Worm (Caenorhabditis elegans): ENCODE results near the gene haf-1.
A peak's percentile ranks its signal among the peaks of the same experiment; 100 is the strongest.

Gene haf-1

DNA sequence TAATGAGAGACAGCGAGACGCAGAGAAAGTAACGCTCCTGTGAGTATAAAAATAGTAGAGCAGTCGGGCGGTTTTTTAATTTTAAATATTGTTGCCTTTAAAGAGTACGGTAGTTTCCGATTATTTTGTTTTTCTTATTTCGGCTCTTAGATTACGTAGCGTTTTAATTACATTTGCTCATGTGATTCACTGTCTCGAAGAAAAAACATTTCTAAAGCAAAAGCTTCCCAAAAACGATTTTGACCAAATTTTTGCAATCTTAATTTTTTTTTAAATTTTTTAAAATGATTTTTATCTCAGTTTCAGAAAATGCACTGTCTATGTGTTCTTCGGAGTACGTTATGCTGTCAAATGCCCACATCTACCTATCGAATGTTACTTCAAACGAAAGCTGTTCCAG lies at the start of gene haf-1:
TSS of gene haf-1 (plus strand) at position 301 of the 400 bp plus-strand sequence.
- no peak for TF ChIP-seq ceh-82 (tag; optimal IDR thresholded peaks at IDR 0.05)
- no peak for TF ChIP-seq eor-1 (tag; optimal IDR thresholded peaks at IDR 0.05)
- TF ChIP-seq egl-27 (tag; optimal IDR thresholded peaks at IDR 0.05): no peak
- TF ChIP-seq nhr-76 (tag; optimal IDR thresholded peaks at IDR 0.05): no peak
- peak; percentile 43 for TF ChIP-seq pha-4 (tag; optimal IDR thresholded peaks at IDR 0.05)
- no peak for TF ChIP-seq nhr-11 (tag; optimal IDR thresholded peaks at IDR 0.05)
- no peak for TF ChIP-seq nhr-25 (tag; optimal IDR thresholded peaks at IDR 0.05)
- TF ChIP-seq pqm-1 (tag; optimal IDR thresholded peaks at IDR 0.05): peak; percentile 45
- TF ChIP-seq fkh-2 (tag; optimal IDR thresholded peaks at IDR 0.05): no peak
- no peak for TF ChIP-seq fos-1 (tag; optimal IDR thresholded peaks at IDR 0.05)
- no peak for TF ChIP-seq hmg-11 (tag; optimal IDR thresholded peaks at IDR 0.05)
- TF ChIP-seq ztf-11 (tag; optimal IDR thresholded peaks at IDR 0.05): no peak

- peak; percentile 36 for TF ChIP-seq hmg-11 (tag; optimal IDR thresholded peaks at IDR 0.05)
- no peak for TF ChIP-seq ceh-82 (tag; optimal IDR thresholded peaks at IDR 0.05)
- no peak for TF ChIP-seq unc-62 (GFP tag; optimal IDR thresholded peaks at IDR 0.05)
- TF ChIP-seq sea-2 (GFP tag; optimal IDR thresholded peaks at IDR 0.05): peak; percentile 4
- no peak for TF ChIP-seq ceh-9 (tag; optimal IDR thresholded peaks at IDR 0.05)
- peak; percentile 13 for TF ChIP-seq elt-2 (tag; optimal IDR thresholded peaks at IDR 0.05)
- TF ChIP-seq tbx-2 (tag; optimal IDR thresholded peaks at IDR 0.05): no peak
- no peak for TF ChIP-seq lin-39 (tag; optimal IDR thresholded peaks at IDR 0.05)
- TF ChIP-seq unc-39 (tag; optimal IDR thresholded peaks at IDR 0.05): no peak
- TF ChIP-seq zag-1 (tag; optimal IDR thresholded peaks at IDR 0.05): no peak
- TF ChIP-seq elt-1 (tag; optimal IDR thresholded peaks at IDR 0.05): no peak
- TF ChIP-seq ZK546.5 (tag; optimal IDR thresholded peaks at IDR 0.05): no peak
- TF ChIP-seq mml-1 (tag; optimal IDR thresholded peaks at IDR 0.05): no peak
- TF ChIP-seq eor-1 (tag; optimal IDR thresholded peaks at IDR 0.05): no peak
- TF ChIP-seq pha-4 (tag; optimal IDR thresholded peaks at IDR 0.05): peak; percentile 17
- peak; percentile 25 for TF ChIP-seq ceh-28 (tag; optimal IDR thresholded peaks at IDR 0.05)
- TF ChIP-seq jun-1 (tag; optimal IDR thresholded peaks at IDR 0.05): no peak
- TF ChIP-seq elt-3 (tag; optimal IDR thresholded peaks at IDR 0.05): no peak
- no peak for TF ChIP-seq fos-1 (tag; optimal IDR thresholded peaks at IDR 0.05)
- no peak for TF ChIP-seq mdl-1 (tag; optimal IDR thresholded peaks at IDR 0.05)
- no peak for TF ChIP-seq aly-2 (tag; optimal IDR thresholded peaks at IDR 0.05)
- TF ChIP-seq nhr-43 (tag; optimal IDR thresholded peaks at IDR 0.05; ENCODE audit: poor library complexity, severe bottlenecking): no peak
- no peak for TF ChIP-seq nhr-25 (tag; optimal IDR thresholded peaks at IDR 0.05)
- no peak for TF ChIP-seq nhr-12 (tag; optimal IDR thresholded peaks at IDR 0.05)
- TF ChIP-seq lin-15B (tag; optimal IDR thresholded peaks at IDR 0.05): no peak
- TF ChIP-seq R02D3.7 (tag; optimal IDR thresholded peaks at IDR 0.05): no peak
- no peak for TF ChIP-seq nhr-77 (tag; optimal IDR thresholded peaks at IDR 0.05)
- no peak for TF ChIP-seq nhr-67 (tag; optimal IDR thresholded peaks at IDR 0.05)
- no peak for TF ChIP-seq nhr-76 (tag; optimal IDR thresholded peaks at IDR 0.05)
- TF ChIP-seq nfya-1 (tag; optimal IDR thresholded peaks at IDR 0.05; ENCODE audit: insufficient read depth): no peak
- TF ChIP-seq nhr-11 (tag; optimal IDR thresholded peaks at IDR 0.05): no peak
- TF ChIP-seq snpc-4 (tag; optimal IDR thresholded peaks at IDR 0.05): no peak
- no peak for TF ChIP-seq ztf-11 (tag; optimal IDR thresholded peaks at IDR 0.05)
- no peak for TF ChIP-seq fkh-2 (tag; optimal IDR thresholded peaks at IDR 0.05)
- peak; percentile 45 for TF ChIP-seq ama-1 (optimal IDR thresholded peaks at IDR 0.05)
- no peak for TF ChIP-seq fkh-10 (GFP tag; optimal IDR thresholded peaks at IDR 0.05)
- no peak for TF ChIP-seq pqm-1 (tag; optimal IDR thresholded peaks at IDR 0.05)
Observed at ce11 chrIV:17328834-17329233, 47.4 kb upstream of the haf-1 start, which contains the start of gene ceh-88. Gene ceh-88, plus strand, starts transcription at chrIV:17329188.

- TF ChIP-seq ceh-82 (tag; optimal IDR thresholded peaks at IDR 0.05) (no peak), pha-4 (tag; optimal IDR thresholded peaks at IDR 0.05) (peak; percentile 33), snpc-4 (tag; optimal IDR thresholded peaks at IDR 0.05) (no peak), hmg-11 (tag; optimal IDR thresholded peaks at IDR 0.05) (peak; percentile 56), ama-1 (optimal IDR thresholded peaks at IDR 0.05) (no peak), ceh-28 (tag; optimal IDR thresholded peaks at IDR 0.05) (no peak), sea-2 (GFP tag; optimal IDR thresholded peaks at IDR 0.05) (no peak), nfya-1 (tag; optimal IDR thresholded peaks at IDR 0.05; ENCODE audit: insufficient read depth) (peak; percentile 49), lin-15B (tag; optimal IDR thresholded peaks at IDR 0.05) (peak; percentile 49)
Observed at ce11 chrIV:17331100-17331577, 45.1 kb upstream of the haf-1 start, which contains the start of gene C49C3.6. Gene C49C3.6, plus strand, starts transcription at chrIV:17331527.
